Worm (Caenorhabditis elegans) whole organism, L1 larva: Measurements from ENCODE around the gene EGAP2.2.
A peak's percentile ranks its signal among the peaks of the same experiment; 100 is the strongest.

ENCODE experiments used
- C04F5.9 ChIP-seq: sonication (generic microtip); optimal IDR thresholded peaks from 2 replicates; lab custom pipeline; 2016; ENCODE audit warnings: missing genetic modification characterization, missing compliant biosample characterization
- C16A3.4 ChIP-seq: fragments of 150-350 bp; optimal IDR thresholded peaks from 2 replicates; lab custom pipeline; 2014; ENCODE audit warnings: missing biosample characterization, missing genetic modification characterization
- C34B4.2 ChIP-seq: sonication (generic microtip); optimal IDR thresholded peaks from 2 replicates; lab custom pipeline; 2017; ENCODE audit warnings: mild to moderate bottlenecking, missing genetic modification characterization, missing compliant biosample characterization
- F16B12.6 ChIP-seq: fragments of 150-350 bp; optimal IDR thresholded peaks from 2 replicates; lab custom pipeline; 2014; ENCODE audit warnings: missing biosample characterization, missing genetic modification characterization
- blmp-1 ChIP-seq: fragments of 150-350 bp; optimal IDR thresholded peaks from 2 replicates; lab custom pipeline; 2014; ENCODE audit warnings: missing biosample characterization, missing genetic modification characterization
- ceh-8 ChIP-seq: fragments of 200-800 bp; sonication (Bioruptor generic); optimal IDR thresholded peaks from 2 replicates; lab custom pipeline; 2018; ENCODE audit warnings: mild to moderate bottlenecking, missing genetic modification characterization, moderate library complexity, missing compliant biosample characterization
- ceh-82 ChIP-seq, 3 experiments: fragments of 150-350 bp in 1 of 3; sonication (generic microtip) in 2 of 3; optimal IDR thresholded peaks; 2 replicates each; lab custom pipeline; 2014 to 2017; ENCODE audit warnings: missing biosample characterization in 3 of 3, missing genetic modification characterization in 3 of 3
- ceh-88 ChIP-seq: fragments of 200-800 bp; sonication (Bioruptor generic); IDR thresholded peaks from 2 replicates; pipeline ENCODE4 v1.3.6; 2022; ENCODE audit warnings: missing genetic modification characterization, missing compliant biosample characterization
- ceh-90 ChIP-seq: sonication (generic microtip); optimal IDR thresholded peaks from 2 replicates; lab custom pipeline; 2016; ENCODE audit warnings: missing genetic modification characterization, missing compliant biosample characterization
- dsc-1 ChIP-seq: sonication (generic microtip); optimal IDR thresholded peaks from 2 replicates; lab custom pipeline; 2016; ENCODE audit warnings: mild to moderate bottlenecking, missing genetic modification characterization, missing compliant biosample characterization
- efl-3 ChIP-seq: fragments of 200-800 bp; sonication (Bioruptor generic); optimal IDR thresholded peaks from 2 replicates; lab custom pipeline; 2018; ENCODE audit warnings: mild to moderate bottlenecking, missing genetic modification characterization, missing compliant biosample characterization
- elt-2 ChIP-seq: sonication (generic microtip); optimal IDR thresholded peaks from 2 replicates; lab custom pipeline; 2016; ENCODE audit warnings: missing genetic modification characterization, mild to moderate bottlenecking, inconsistent platforms, missing compliant biosample characterization, missing genetic modification reagents
- elt-3 ChIP-seq, 6 experiments: fragments of 150-350 bp in 1 of 6; sonication (generic microtip); optimal IDR thresholded peaks; 2 replicates each; lab custom pipeline; 2017 to 2018; ENCODE audit warnings: missing biosample characterization in 6 of 6, missing genetic modification characterization in 6 of 6, inconsistent platforms in 1 of 6
- fkh-10 ChIP-seq: sonication (generic microtip); optimal IDR thresholded peaks from 2 replicates; lab custom pipeline; 2017; ENCODE audit warnings: missing biosample characterization, missing genetic modification reagents, missing genetic modification characterization
- fkh-8 ChIP-seq: sonication (generic microtip); optimal IDR thresholded peaks from 2 replicates; lab custom pipeline; 2016; ENCODE audit warnings: mild to moderate bottlenecking, missing genetic modification characterization, missing compliant biosample characterization
- fos-1 ChIP-seq: fragments of 150-350 bp; optimal IDR thresholded peaks from 2 replicates; lab custom pipeline; 2014; ENCODE audit warnings: missing biosample characterization, missing genetic modification characterization
- grh-1 ChIP-seq: fragments of 200-800 bp; sonication (Bioruptor generic); IDR thresholded peaks from 2 replicates; pipeline ENCODE4 v1.3.6; 2022; ENCODE audit warnings: missing genetic modification reagents, missing genetic modification characterization, missing compliant biosample characterization
- hpl-2 ChIP-seq: fragments of 150-350 bp; optimal IDR thresholded peaks from 2 replicates; lab custom pipeline; 2014; ENCODE audit warnings: missing biosample characterization, missing genetic modification reagents, missing genetic modification characterization
- jun-1 ChIP-seq: fragments of 150-350 bp; optimal IDR thresholded peaks from 2 replicates; lab custom pipeline; 2014; ENCODE audit warnings: missing biosample characterization, missing genetic modification reagents, missing genetic modification characterization
- lin-13 ChIP-seq: fragments of 150-350 bp; optimal IDR thresholded peaks from 2 replicates; lab custom pipeline; 2014; ENCODE audit warnings: missing biosample characterization, missing genetic modification reagents, missing genetic modification characterization
- lin-14 ChIP-seq: fragments of 200-800 bp; sonication (Bioruptor generic); optimal IDR thresholded peaks from 2 replicates; lab custom pipeline; 2018; ENCODE audit warnings: mild to moderate bottlenecking, missing genetic modification characterization, moderate library complexity, missing compliant biosample characterization
- lin-15B ChIP-seq: fragments of 150-350 bp; sonication (generic microtip); optimal IDR thresholded peaks from 3 replicates; lab custom pipeline; 2014; ENCODE audit warnings: missing biosample characterization, missing genetic modification characterization
- lin-35 ChIP-seq, 2 experiments: fragments of 150-350 bp; optimal IDR thresholded peaks; 2 replicates each; lab custom pipeline; 2014; ENCODE audit warnings: missing biosample characterization in 2 of 2, missing genetic modification characterization in 2 of 2, missing genetic modification reagents in 2 of 2
- lin-39 ChIP-seq: fragments of 150-350 bp; optimal IDR thresholded peaks from 2 replicates; lab custom pipeline; 2014; ENCODE audit warnings: missing biosample characterization, missing genetic modification reagents, missing genetic modification characterization
- lir-3 ChIP-seq: sonication (generic microtip); optimal IDR thresholded peaks from 2 replicates; lab custom pipeline; 2016; ENCODE audit warnings: mild to moderate bottlenecking, missing genetic modification characterization, moderate library complexity, missing compliant biosample characterization; ENCODE audit not compliant: poor library complexity
- mab-9 ChIP-seq: fragments of 200-800 bp; sonication (Bioruptor generic); IDR thresholded peaks from 2 replicates; pipeline ENCODE4 v1.3.6; 2022; ENCODE audit warnings: missing genetic modification reagents, missing genetic modification characterization, missing compliant biosample characterization
- mdl-1 ChIP-seq, 2 experiments: fragments of 150-350 bp; optimal IDR thresholded peaks; 2 replicates each; lab custom pipeline; 2014 to 2017; ENCODE audit warnings: missing biosample characterization in 2 of 2, missing genetic modification characterization in 2 of 2, inconsistent platforms in 1 of 2
- mef-2 ChIP-seq: fragments of 150-350 bp; optimal IDR thresholded peaks from 2 replicates; lab custom pipeline; 2014; ENCODE audit warnings: missing biosample characterization, missing genetic modification characterization
- nhr-11 ChIP-seq: fragments of 150-350 bp; optimal IDR thresholded peaks from 2 replicates; lab custom pipeline; 2014; ENCODE audit warnings: missing biosample characterization, missing genetic modification characterization
- nhr-12 ChIP-seq: sonication (generic microtip); optimal IDR thresholded peaks from 2 replicates; lab custom pipeline; 2017; ENCODE audit warnings: missing biosample characterization, missing genetic modification characterization
- nhr-237 ChIP-seq: fragments of 150-350 bp; optimal IDR thresholded peaks from 2 replicates; lab custom pipeline; 2014; ENCODE audit warnings: missing biosample characterization, missing genetic modification characterization
- nhr-47 ChIP-seq: sonication (generic microtip); optimal IDR thresholded peaks from 2 replicates; lab custom pipeline; 2016; ENCODE audit warnings: mild to moderate bottlenecking, missing genetic modification characterization, moderate library complexity, missing compliant biosample characterization
- nhr-71 ChIP-seq: sonication (generic microtip); optimal IDR thresholded peaks from 2 replicates; lab custom pipeline; 2016; ENCODE audit warnings: mild to moderate bottlenecking, missing genetic modification characterization, moderate library complexity, missing compliant biosample characterization
- nhr-76 ChIP-seq: sonication (generic microtip); optimal IDR thresholded peaks from 2 replicates; lab custom pipeline; 2017; ENCODE audit warnings: missing biosample characterization, missing genetic modification characterization
- nhr-84 ChIP-seq: sonication (generic microtip); optimal IDR thresholded peaks from 2 replicates; lab custom pipeline; 2017; ENCODE audit warnings: missing biosample characterization, missing genetic modification characterization
- pag-3 ChIP-seq: sonication (generic microtip); optimal IDR thresholded peaks from 2 replicates; lab custom pipeline; 2017; ENCODE audit warnings: missing genetic modification characterization, mild to moderate bottlenecking, missing compliant biosample characterization, antibody characterized with exemption, borderline replicate concordance; ENCODE audit not compliant: insufficient read depth
- pax-3 ChIP-seq: fragments of 200-800 bp; sonication (Bioruptor generic); optimal IDR thresholded peaks from 2 replicates; lab custom pipeline; 2018; ENCODE audit warnings: mild to moderate bottlenecking, missing genetic modification characterization, moderate library complexity, missing compliant biosample characterization
- pqm-1 ChIP-seq: sonication (generic microtip); optimal IDR thresholded peaks from 3 replicates; lab custom pipeline; 2017; ENCODE audit warnings: missing biosample characterization, missing genetic modification characterization
- skn-1 ChIP-seq: fragments of 150-350 bp; optimal IDR thresholded peaks from 2 replicates; lab custom pipeline; 2014; ENCODE audit warnings: missing biosample characterization, missing genetic modification characterization
- snpc-4 ChIP-seq: fragments of 150-350 bp; optimal IDR thresholded peaks from 2 replicates; lab custom pipeline; 2014; ENCODE audit warnings: missing biosample characterization, missing genetic modification characterization
- sptf-1 ChIP-seq: fragments of 150-350 bp; optimal IDR thresholded peaks from 2 replicates; lab custom pipeline; 2014; ENCODE audit warnings: missing biosample characterization, missing genetic modification characterization
- sup-37 ChIP-seq: fragments of 200-800 bp; sonication (Bioruptor generic); optimal IDR thresholded peaks from 2 replicates; lab custom pipeline; 2018; ENCODE audit warnings: mild to moderate bottlenecking, missing genetic modification characterization, missing compliant biosample characterization
- tlp-1 ChIP-seq: fragments of 150-350 bp; optimal IDR thresholded peaks from 2 replicates; lab custom pipeline; 2014; ENCODE audit warnings: missing biosample characterization, missing genetic modification characterization
- unc-130 ChIP-seq: fragments of 150-350 bp; optimal IDR thresholded peaks from 2 replicates; lab custom pipeline; 2017; ENCODE audit warnings: missing biosample characterization, missing genetic modification characterization, inconsistent platforms
- unc-30 ChIP-seq: sonication (generic microtip); optimal IDR thresholded peaks from 2 replicates; lab custom pipeline; 2017; ENCODE audit warnings: missing biosample characterization, missing genetic modification characterization
- unc-62 ChIP-seq: fragments of 150-350 bp; optimal IDR thresholded peaks from 2 replicates; lab custom pipeline; 2014; ENCODE audit warnings: missing biosample characterization, missing genetic modification reagents, missing genetic modification characterization
- unc-98 ChIP-seq: fragments of 200-800 bp; sonication (Bioruptor generic); IDR thresholded peaks from 2 replicates; pipeline ENCODE4 v1.3.6; 2022; ENCODE audit warnings: missing genetic modification characterization, missing compliant biosample characterization
- zip-4 ChIP-seq: fragments of 200-800 bp; sonication (Bioruptor generic); optimal IDR thresholded peaks from 2 replicates; lab custom pipeline; 2018; ENCODE audit warnings: mild to moderate bottlenecking, missing genetic modification characterization, moderate library complexity, missing compliant biosample characterization
- ztf-11 ChIP-seq, 2 experiments: sonication (generic microtip); optimal IDR thresholded peaks; 2 replicates each; lab custom pipeline; 2016 to 2017; ENCODE audit warnings: missing genetic modification characterization in 2 of 2, missing biosample characterization in 1 of 2, missing compliant biosample characterization in 1 of 2
- ztf-4 ChIP-seq: fragments of 150-350 bp; optimal IDR thresholded peaks from 2 replicates; lab custom pipeline; 2014; ENCODE audit warnings: missing biosample characterization, missing genetic modification characterization

EGAP2.2 gene

ce11 chrII:5181497-5181896 lies 48.2 kb upstream of the EGAP2.2 start (continued):
- TF ChIP-seq zip-4 (GFP tag; lab: Kevin White, UChicago) (no peak), tlp-1 (no peak), blmp-1 (peak; percentile 72), unc-30 (tag; lab: Kevin White, UChicago) (no peak), ceh-8 (GFP tag; lab: Kevin White, UChicago) (no peak), nhr-12 (tag; lab: Kevin White, UChicago) (no peak), fkh-10 (GFP tag; lab: Kevin White, UChicago) (peak; percentile 59), C04F5.9 (no peak), ceh-82 (tag; optimal IDR thresholded peaks at IDR 0.05; lab: Kevin White, UChicago) (peak; percentile 9 to 70 (median 47)), nhr-84 (tag; lab: Kevin White, UChicago) (no peak), elt-3 (tag; optimal IDR thresholded peaks at IDR 0.05; lab: Kevin White, UChicago) (peak in 1 of 6 experiments; percentile 11), snpc-4 (tag; lab: Kevin White, UChicago) (peak; percentile 18), lin-13 (peak; percentile 69), nhr-47 (tag; lab: Kevin White, UChicago) (peak; percentile 81), ceh-88 (GFP tag; lab: Robert Waterston, UW) (peak; percentile 47; the same call in 1 of the 2 replicates), lin-39 (tag; lab: Kevin White, UChicago) (no peak), pag-3 (tag; lab: Kevin White, UChicago) (no peak), lir-3 (no peak), lin-14 (GFP tag; lab: Kevin White, UChicago) (peak; percentile 97), jun-1 (tag; lab: Kevin White, UChicago) (peak; percentile 45), lin-15B (tag; lab: Kevin White, UChicago) (peak; percentile 4), pqm-1 (tag; lab: Kevin White, UChicago) (no peak), sptf-1 (tag; lab: Kevin White, UChicago) (no peak), efl-3 (GFP tag; lab: Kevin White, UChicago) (no peak), ztf-4 (tag; lab: Kevin White, UChicago) (peak; percentile 58), mab-9 (GFP tag; lab: Robert Waterston, UW) (no peak; the same call in 1 of the 2 replicates), lin-35 (GFP tag; optimal IDR thresholded peaks at IDR 0.05; lab: Kevin White, UChicago) (peak; percentile 57 to 61), fos-1 (tag; lab: Kevin White, UChicago) (peak; percentile 43), pax-3 (tag; lab: Kevin White, UChicago) (peak; percentile 11), nhr-71 (tag; lab: Kevin White, UChicago) (peak; percentile 88), fkh-8 (tag; lab: Kevin White, UChicago) (peak; percentile 83), C34B4.2 (tag; lab: Kevin White, UChicago) (no peak), skn-1 (tag; lab: Kevin White, UChicago) (peak; percentile 34), dsc-1 (peak; percentile 37), elt-2 (tag; lab: Kevin White, UChicago) (no peak), ztf-11 (tag; optimal IDR thresholded peaks at IDR 0.05; lab: Kevin White, UChicago) (no peak), F16B12.6 (tag; lab: Kevin White, UChicago) (peak; percentile 32), sup-37 (GFP tag; lab: Kevin White, UChicago) (no peak), ceh-90 (tag; lab: Kevin White, UChicago) (no peak), mdl-1 (tag; optimal IDR thresholded peaks at IDR 0.05; lab: Kevin White, UChicago) (peak in 1 of 2 experiments; percentile 86), unc-98 (GFP tag; lab: Robert Waterston, UW) (no peak)

ce11 chrII:5182451-5182850 lies 47.2 kb upstream of the EGAP2.2 start:
- no peak for TF ChIP-seq nhr-237
- peak; percentile 30 for TF ChIP-seq snpc-4 (tag; lab: Kevin White, UChicago)
- TF ChIP-seq unc-62, result no peak
- TF ChIP-seq mab-9 (GFP tag; lab: Robert Waterston, UW), result no peak
- no peak for TF ChIP-seq unc-30 (tag; lab: Kevin White, UChicago)
- peak; percentile 15 for TF ChIP-seq C16A3.4
- no peak for TF ChIP-seq nhr-11 (tag; lab: Kevin White, UChicago)
- TF ChIP-seq lin-14 (GFP tag; lab: Kevin White, UChicago), result peak; percentile 82
- TF ChIP-seq sptf-1 (tag; lab: Kevin White, UChicago), result no peak
- TF ChIP-seq unc-130, result peak; percentile 33
- no peak for TF ChIP-seq grh-1
- peak; percentile 58 to 76 for TF ChIP-seq lin-35 (GFP tag; optimal IDR thresholded peaks at IDR 0.05; lab: Kevin White, UChicago)
- TF ChIP-seq nhr-71 (tag; lab: Kevin White, UChicago), result peak; percentile 83
- no peak for TF ChIP-seq nhr-76 (tag; lab: Kevin White, UChicago)
- peak in 2 of 3 experiments; percentile 35 to 36 for TF ChIP-seq ceh-82 (tag; optimal IDR thresholded peaks at IDR 0.05; lab: Kevin White, UChicago)
- peak; percentile 2 for TF ChIP-seq mef-2 (tag; lab: Kevin White, UChicago)
- peak in 1 of 2 experiments; percentile 80 for TF ChIP-seq mdl-1 (tag; optimal IDR thresholded peaks at IDR 0.05; lab: Kevin White, UChicago)
- no peak for TF ChIP-seq hpl-2 (GFP tag; lab: Kevin White, UChicago)
- TF ChIP-seq lin-13, result peak; percentile 38
- peak; percentile 71 for TF ChIP-seq ztf-4 (tag; lab: Kevin White, UChicago)
- TF ChIP-seq nhr-84 (tag; lab: Kevin White, UChicago), result no peak
